Fruit fly (Drosophila melanogaster) whole organism, embryonic: ENCODE results near the gene TyrRII.

Experiments used
- BEAF-32 ChIP-seq: fragments of 200-800 bp; sonication (Bioruptor generic); optimal IDR thresholded peaks from 3 replicates; lab custom pipeline; 2017; ENCODE audit warnings: missing biosample characterization, missing genetic modification characterization, mild to moderate bottlenecking, moderate library complexity, missing genetic modification reagents
- CG10147 ChIP-seq: fragments of 200-800 bp; sonication (Bioruptor generic); optimal IDR thresholded peaks from 2 replicates; lab custom pipeline; 2019; ENCODE audit warnings: missing biosample characterization, mild to moderate bottlenecking, missing genetic modification characterization, moderate library complexity
- CG11504 ChIP-seq: fragments of 200-800 bp; sonication (Bioruptor generic); optimal IDR thresholded peaks from 3 replicates; lab custom pipeline; 2019; ENCODE audit warnings: missing biosample characterization, mild to moderate bottlenecking, missing genetic modification characterization, moderate library complexity
- CG12155 ChIP-seq: fragments of 200-800 bp; sonication (Bioruptor generic); optimal IDR thresholded peaks from 3 replicates; lab custom pipeline; 2016; ENCODE audit warnings: missing biosample characterization, missing genetic modification characterization
- CG12219 ChIP-seq: fragments of 200-800 bp; sonication (Bioruptor generic); optimal IDR thresholded peaks from 3 replicates; lab custom pipeline; 2018; ENCODE audit warnings: missing biosample characterization, mild to moderate bottlenecking, missing genetic modification characterization
- CG12769 ChIP-seq: fragments of 200-800 bp; sonication (Bioruptor generic); optimal IDR thresholded peaks from 2 replicates; lab custom pipeline; 2019; ENCODE audit warnings: missing biosample characterization, mild to moderate bottlenecking, missing genetic modification characterization, moderate library complexity
- CG13894 ChIP-seq: fragments of 200-800 bp; sonication (Bioruptor generic); optimal IDR thresholded peaks from 3 replicates; lab custom pipeline; 2018; ENCODE audit warnings: missing biosample characterization, mild to moderate bottlenecking, missing genetic modification characterization, moderate library complexity
- CG15269 ChIP-seq: fragments of 200-800 bp; sonication (Bioruptor generic); optimal IDR thresholded peaks from 2 replicates; lab custom pipeline; 2018; ENCODE audit warnings: missing biosample characterization, mild to moderate bottlenecking, missing genetic modification characterization, moderate library complexity
- CG15479 ChIP-seq: fragments of 200-800 bp; sonication (Bioruptor generic); optimal IDR thresholded peaks from 3 replicates; lab custom pipeline; 2019; ENCODE audit warnings: missing biosample characterization, mild to moderate bottlenecking, missing genetic modification characterization, moderate library complexity
- CG16863 ChIP-seq: fragments of 200-800 bp; sonication (Bioruptor generic); optimal IDR thresholded peaks from 3 replicates; lab custom pipeline; 2016; ENCODE audit warnings: missing biosample characterization, missing genetic modification characterization
- CG17385 ChIP-seq: fragments of 200-800 bp; sonication (Bioruptor generic); optimal IDR thresholded peaks from 3 replicates; lab custom pipeline; 2018; ENCODE audit warnings: missing biosample characterization, mild to moderate bottlenecking, missing genetic modification characterization
- CG2116 ChIP-seq: fragments of 200-800 bp; sonication (Bioruptor generic); optimal IDR thresholded peaks from 3 replicates; lab custom pipeline; 2018; ENCODE audit warnings: missing biosample characterization, mild to moderate bottlenecking, missing genetic modification characterization
- CG32767 ChIP-seq: fragments of 200-800 bp; sonication (Bioruptor generic); IDR thresholded peaks from 2 replicates; pipeline ENCODE4 v1.3.6; 2022; ENCODE audit warnings: missing biosample characterization, missing genetic modification characterization
- CG7271 ChIP-seq: fragments of 200-800 bp; sonication (Bioruptor generic); optimal IDR thresholded peaks from 2 replicates; lab custom pipeline; 2018; ENCODE audit warnings: missing biosample characterization, mild to moderate bottlenecking, missing genetic modification characterization, moderate library complexity
- CG8290 ChIP-seq, 3 experiments: fragments of 200-800 bp; sonication (Bioruptor generic); optimal IDR thresholded peaks; 2 replicates each; lab custom pipeline; 2016 to 2019; ENCODE audit warnings: missing biosample characterization in 3 of 3, missing genetic modification characterization in 3 of 3, mild to moderate bottlenecking in 2 of 3, moderate library complexity in 1 of 3
- CG8924 ChIP-seq: fragments of 200-800 bp; optimal IDR thresholded peaks from 3 replicates; lab custom pipeline; 2019; ENCODE audit warnings: missing biosample characterization, mild to moderate bottlenecking, missing genetic modification characterization, moderate library complexity
- Dp ChIP-seq: fragments of 200-800 bp; sonication (Bioruptor generic); optimal IDR thresholded peaks from 2 replicates; lab custom pipeline; 2018; ENCODE audit warnings: missing biosample characterization, mild to moderate bottlenecking, missing genetic modification characterization, moderate library complexity
- ERR ChIP-seq: fragments of 200-800 bp; sonication (Bioruptor generic); optimal IDR thresholded peaks from 2 replicates; lab custom pipeline; 2016; ENCODE audit warnings: missing biosample characterization, missing genetic modification characterization
- Eip74EF ChIP-seq, 2 experiments: fragments of 200-800 bp in 1 of 2; fragments of >200 bp in 1 of 2; sonication (Bioruptor generic) in 1 of 2; optimal IDR thresholded peaks; 2 replicates each; lab custom pipeline; 2017 to 2019; ENCODE audit warnings: missing biosample characterization in 2 of 2, missing genetic modification characterization in 2 of 2, mild to moderate bottlenecking in 1 of 2, moderate library complexity in 1 of 2
- H2.0 ChIP-seq: fragments of 200-800 bp; sonication (Bioruptor generic); IDR thresholded peaks from 2 replicates; pipeline ENCODE4 v1.3.6; 2022; ENCODE audit warnings: missing biosample characterization, missing genetic modification characterization
- HLH54F ChIP-seq: fragments of 200-800 bp; sonication (Bioruptor generic); optimal IDR thresholded peaks from 3 replicates; lab custom pipeline; 2016; ENCODE audit warnings: missing biosample characterization, missing genetic modification characterization
- Hand ChIP-seq: fragments of 200-800 bp; sonication (Bioruptor generic); optimal IDR thresholded peaks from 2 replicates; lab custom pipeline; 2017; ENCODE audit warnings: mild to moderate bottlenecking, missing biosample characterization, missing genetic modification reagents, missing genetic modification characterization
- HmgD ChIP-seq: fragments of 200-800 bp; sonication (Bioruptor generic); optimal IDR thresholded peaks from 3 replicates; lab custom pipeline; 2016; ENCODE audit warnings: missing biosample characterization, missing genetic modification characterization
- MESR4 ChIP-seq: fragments of 200-800 bp; sonication (Bioruptor generic); optimal IDR thresholded peaks from 2 replicates; lab custom pipeline; 2018; ENCODE audit warnings: missing biosample characterization, mild to moderate bottlenecking, missing genetic modification characterization, moderate library complexity
- Med ChIP-seq: fragments of 200-800 bp; sonication (Bioruptor generic); peaks from one replicate; lab custom pipeline; 2016; ENCODE audit warnings: missing biosample characterization, missing genetic modification characterization, mild to moderate bottlenecking, inconsistent platforms, moderate library complexity
- Myb ChIP-seq: fragments of 200-800 bp; sonication (Bioruptor generic); optimal IDR thresholded peaks from 2 replicates; lab custom pipeline; 2016; ENCODE audit warnings: missing biosample characterization, missing genetic modification characterization
- Ssrp ChIP-seq: fragments of 200-800 bp; sonication (Bioruptor generic); optimal IDR thresholded peaks from 2 replicates; lab custom pipeline; 2018; ENCODE audit warnings: missing biosample characterization, mild to moderate bottlenecking, missing genetic modification characterization, moderate library complexity
- amos ChIP-seq: fragments of 200-800 bp; sonication (Bioruptor generic); IDR thresholded peaks from 2 replicates; pipeline ENCODE4 v1.3.6; 2022; ENCODE audit warnings: missing biosample characterization, missing genetic modification characterization; ENCODE audit not compliant: partially characterized antibody
- caup ChIP-seq: fragments of 200-800 bp; sonication (Bioruptor generic); optimal IDR thresholded peaks from 3 replicates; lab custom pipeline; 2017; ENCODE audit warnings: missing biosample characterization, mild to moderate bottlenecking, missing genetic modification characterization, moderate library complexity; ENCODE audit not compliant: severe bottlenecking
- dati ChIP-seq: fragments of 200-800 bp; sonication (Bioruptor generic); IDR thresholded peaks from 2 replicates; pipeline ENCODE4 v1.3.6; 2022; ENCODE audit warnings: missing biosample characterization, missing genetic modification characterization
- ewg ChIP-seq: fragments of 200-800 bp; sonication (Bioruptor generic); optimal IDR thresholded peaks from 3 replicates; lab custom pipeline; 2017; ENCODE audit warnings: mild to moderate bottlenecking, missing biosample characterization, missing genetic modification reagents, missing genetic modification characterization
- gcm ChIP-seq: fragments of 200-800 bp; sonication (Bioruptor generic); optimal IDR thresholded peaks from 2 replicates; lab custom pipeline; 2019; ENCODE audit warnings: missing biosample characterization, mild to moderate bottlenecking, missing genetic modification characterization, moderate library complexity
- gfzf ChIP-seq: fragments of 200-800 bp; sonication (Bioruptor generic); optimal IDR thresholded peaks from 2 replicates; lab custom pipeline; 2016; ENCODE audit warnings: missing biosample characterization, mild to moderate bottlenecking, missing genetic modification characterization, moderate library complexity
- grau ChIP-seq: fragments of 200-800 bp; optimal IDR thresholded peaks from 3 replicates; lab custom pipeline; 2019; ENCODE audit warnings: missing biosample characterization, mild to moderate bottlenecking, missing genetic modification characterization, moderate library complexity
- her ChIP-seq: fragments of 200-800 bp; sonication (Bioruptor generic); optimal IDR thresholded peaks from 2 replicates; lab custom pipeline; 2016; ENCODE audit warnings: missing biosample characterization, missing genetic modification characterization
- jumu ChIP-seq: fragments of 200-800 bp; sonication (Bioruptor generic); optimal IDR thresholded peaks from 3 replicates; lab custom pipeline; 2016; ENCODE audit warnings: missing biosample characterization, missing genetic modification characterization
- ken ChIP-seq: fragments of 200-800 bp; sonication (Bioruptor generic); IDR thresholded peaks from 3 replicates; pipeline ENCODE4 v1.3.6; 2022; ENCODE audit warnings: missing biosample characterization, missing genetic modification characterization
- lilli ChIP-seq: fragments of 200-800 bp; sonication (Bioruptor generic); optimal IDR thresholded peaks from 3 replicates; lab custom pipeline; 2016; ENCODE audit warnings: missing biosample characterization, missing genetic modification characterization
- oc ChIP-seq: fragments of 200-800 bp; sonication (Bioruptor generic); optimal IDR thresholded peaks from 2 replicates; lab custom pipeline; 2018; ENCODE audit warnings: missing biosample characterization, mild to moderate bottlenecking, missing genetic modification characterization, moderate library complexity
- onecut ChIP-seq: fragments of 200-800 bp; sonication (Bioruptor generic); IDR thresholded peaks from 2 replicates; pipeline ENCODE4 v1.3.6; 2022; ENCODE audit warnings: missing biosample characterization, missing genetic modification characterization
- pfk ChIP-seq: fragments of 200-800 bp; sonication (Bioruptor generic); optimal IDR thresholded peaks from 2 replicates; lab custom pipeline; 2018; ENCODE audit warnings: missing biosample characterization, mild to moderate bottlenecking, missing genetic modification characterization, moderate library complexity
- run ChIP-seq: fragments of 200-800 bp; sonication (Bioruptor generic); optimal IDR thresholded peaks from 3 replicates; lab custom pipeline; 2018; ENCODE audit warnings: missing biosample characterization, mild to moderate bottlenecking, missing genetic modification characterization
- sd ChIP-seq: fragments of 200-800 bp; sonication (Bioruptor generic); optimal IDR thresholded peaks from 3 replicates; lab custom pipeline; 2018; ENCODE audit warnings: missing biosample characterization, mild to moderate bottlenecking, missing genetic modification characterization, moderate library complexity
- sens ChIP-seq: fragments of 200-800 bp; sonication (Bioruptor generic); peaks from one replicate; lab custom pipeline; 2016; ENCODE audit warnings: missing biosample characterization, missing genetic modification characterization
- shn ChIP-seq: fragments of 200-800 bp; sonication (Bioruptor generic); optimal IDR thresholded peaks from 3 replicates; lab custom pipeline; 2016; ENCODE audit warnings: missing biosample characterization, missing genetic modification characterization
- tap ChIP-seq: fragments of 200-800 bp; optimal IDR thresholded peaks from 3 replicates; lab custom pipeline; 2019; ENCODE audit warnings: missing biosample characterization, mild to moderate bottlenecking, missing genetic modification characterization, moderate library complexity
- zen ChIP-seq: fragments of 200-800 bp; sonication (Bioruptor generic); optimal IDR thresholded peaks from 3 replicates; lab custom pipeline; 2018; ENCODE audit warnings: missing biosample characterization, mild to moderate bottlenecking, missing genetic modification characterization, moderate library complexity

TyrRII gene

DNA sequence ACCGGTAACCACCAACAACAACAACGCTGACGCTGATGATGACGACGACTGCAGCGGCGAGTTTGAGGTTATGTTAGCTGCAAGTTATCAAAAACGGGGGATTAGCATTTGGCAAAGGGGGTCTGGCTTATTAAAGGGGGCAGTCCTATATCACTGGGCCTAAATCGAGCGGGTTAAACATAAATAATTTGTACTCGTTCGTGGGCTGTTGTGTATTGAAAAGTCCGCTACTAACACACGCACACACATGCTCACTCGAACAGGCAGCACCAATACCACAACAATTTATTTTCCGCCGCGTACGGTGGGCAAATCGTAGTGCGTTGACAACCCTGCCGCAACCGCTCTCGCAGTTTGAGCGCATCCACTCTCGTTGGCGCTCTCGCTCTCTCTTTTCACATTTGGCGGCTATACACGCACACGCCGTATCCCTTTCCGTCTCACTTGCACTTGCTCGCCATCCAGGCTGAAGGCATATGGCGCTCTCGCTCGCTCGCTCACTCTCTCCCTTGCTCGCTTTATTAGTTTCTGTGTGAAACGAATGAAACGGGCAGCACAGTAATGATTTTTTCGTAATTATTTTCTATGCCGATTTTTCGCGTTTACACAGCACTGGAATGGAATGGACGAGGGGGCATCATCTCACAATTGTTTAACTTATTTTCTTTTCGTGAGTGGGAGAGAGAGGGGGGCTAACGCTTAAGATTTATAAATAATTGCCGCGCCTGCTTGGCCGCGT lies 19.4 kb upstream of the TyrRII start (continued):
- TF ChIP-seq HmgD = peak; percentile 78
- peak; percentile 44 for TF ChIP-seq jumu (GFP tag; lab: Kevin White, UChicago)
- TF ChIP-seq Hand (GFP tag; lab: Kevin White, UChicago) = peak; percentile 15
- TF ChIP-seq ewg = peak; percentile 82
- TF ChIP-seq MESR4 (GFP tag; lab: Kevin White, UChicago) = peak; percentile 20
- TF ChIP-seq CG10147 (GFP tag; lab: Kevin White, UChicago) = peak; percentile 8
- peak; percentile 16 for TF ChIP-seq CG11504
- peak; percentile 49 for TF ChIP-seq CG2116 (GFP tag; lab: Kevin White, UChicago)
- peak; percentile 70 for TF ChIP-seq CG8924 (tag; lab: Kevin White, UChicago)
- no peak for TF ChIP-seq amos (GFP tag; lab: Robert Waterston, UW)
- peak; percentile 7 for TF ChIP-seq Dp (GFP tag; lab: Kevin White, UChicago)
- TF ChIP-seq her = peak; percentile 51
- peak in 1 of 2 experiments; percentile 15 for TF ChIP-seq Eip74EF (GFP tag; optimal IDR thresholded peaks at IDR 0.05; lab: Kevin White, UChicago)
- peak; percentile 91 for TF ChIP-seq pfk
- peak; percentile 29 for TF ChIP-seq oc (tag; lab: Kevin White, UChicago)
- peak; percentile 48 for TF ChIP-seq shn (GFP tag; lab: Kevin White, UChicago)
- TF ChIP-seq CG15479 (GFP tag; lab: Kevin White, UChicago) = peak; percentile 57
- no peak for TF ChIP-seq Ssrp (tag; lab: Kevin White, UChicago)
- TF ChIP-seq BEAF-32 (GFP tag; lab: Kevin White, UChicago) = peak; percentile 20
- peak; percentile 6 for TF ChIP-seq HLH54F (GFP tag; lab: Kevin White, UChicago)
- TF ChIP-seq ken = no peak
- peak; percentile 36 for TF ChIP-seq CG12219 (GFP tag; lab: Kevin White, UChicago)
- TF ChIP-seq CG32767 (GFP tag; lab: Robert Waterston, UW) = no peak
- TF ChIP-seq CG16863 (GFP tag; lab: Kevin White, UChicago) = peak; percentile 36
- peak; percentile 37 for TF ChIP-seq run
- TF ChIP-seq CG13894 (tag; lab: Kevin White, UChicago) = peak; percentile 37
- peak; percentile 49 for TF ChIP-seq CG17385 (GFP tag; lab: Kevin White, UChicago)
- TF ChIP-seq grau (tag; lab: Kevin White, UChicago) = peak; percentile 31
- peak; percentile 7 for TF ChIP-seq gcm (GFP tag; lab: Kevin White, UChicago)
- peak; percentile 90 for TF ChIP-seq CG12155 (GFP tag; lab: Kevin White, UChicago)
- TF ChIP-seq Myb (GFP tag; lab: Kevin White, UChicago) = peak; percentile 22
- peak; percentile 4 for TF ChIP-seq CG7271
- no peak for TF ChIP-seq gfzf (GFP tag; lab: Kevin White, UChicago)
- peak; percentile 94 for TF ChIP-seq Med (GFP tag; lab: Kevin White, UChicago)
- no peak for TF ChIP-seq CG8290 (GFP tag; optimal IDR thresholded peaks at IDR 0.05; lab: Kevin White, UChicago)
- peak in 1 of 2 experiments; percentile 76 for TF ChIP-seq CG8290 (tag; optimal IDR thresholded peaks at IDR 0.05; lab: Kevin White, UChicago)
- TF ChIP-seq caup (GFP tag; lab: Kevin White, UChicago) = peak; percentile 46
- peak; percentile 19 for TF ChIP-seq lilli
- peak; percentile 65; the same call in 1 of the 2 replicates for TF ChIP-seq onecut (GFP tag; lab: Robert Waterston, UW)
- TF ChIP-seq sd (tag; lab: Kevin White, UChicago) = peak; percentile 38
- TF ChIP-seq tap (tag; lab: Kevin White, UChicago) = peak; percentile 10
- no peak for TF ChIP-seq H2.0 (GFP tag; lab: Robert Waterston, UW)
- peak; percentile 61 for TF ChIP-seq ERR (GFP tag; lab: Kevin White, UChicago)
- peak; percentile 72 for TF ChIP-seq zen (tag; lab: Kevin White, UChicago)
- peak; percentile 19 for TF ChIP-seq CG15269
- peak; percentile 91 for TF ChIP-seq CG12769 (tag; lab: Kevin White, UChicago)
- TF ChIP-seq sens = peak; percentile 79
- no peak for TF ChIP-seq dati (GFP tag; lab: Robert Waterston, UW)
